Fruit fly (Drosophila melanogaster): ENCODE measurements around the gene CG33340.

Gene CG33340

dm6 chr3R:24376565-24376964 is 13.6 kb downstream of the CG33340 start, which contains the start of gene CG33342:
TSS of gene CG33342 (plus strand) at chr3R:24376865.
- TF ChIP-seq Ets65A (GFP tag) (peak; percentile 10), Sry-β (GFP tag; optimal IDR thresholded peaks at IDR 0.05) (no peak)

- TF ChIP-seq CG11560 (tag; IDR thresholded peaks at IDR 0.05) (no peak), salm (tag; optimal IDR thresholded peaks at IDR 0.05) (no peak), ara (GFP tag; IDR thresholded peaks at IDR 0.05) (no peak), Oli (tag; optimal IDR thresholded peaks at IDR 0.05) (no peak), NC2α (GFP tag; optimal IDR thresholded peaks at IDR 0.05) (no peak), CG7357 (GFP tag; IDR thresholded peaks at IDR 0.05) (no peak)
Measured at dm6 chr3R:24384952-24385351, 22.0 kb downstream of the CG33340 start, which contains the start of gene CG17780. TSS of gene CG17780 (minus strand) at chr3R:24385052.

- TF ChIP-seq wdn (GFP tag; IDR thresholded peaks at IDR 0.05) (no peak), insv (GFP tag; optimal IDR thresholded peaks at IDR 0.05) (no peak), jumu (GFP tag; optimal IDR thresholded peaks at IDR 0.05) (no peak), CG15073 (GFP tag; optimal IDR thresholded peaks at IDR 0.05) (no peak), Opbp (GFP tag; IDR thresholded peaks at IDR 0.05; ENCODE audit: partially characterized antibody) (no peak), Camta (GFP tag; optimal IDR thresholded peaks at IDR 0.05) (no peak), Lpt (GFP tag; optimal IDR thresholded peaks at IDR 0.05) (no peak), MBD-R2 (GFP tag; IDR thresholded peaks at IDR 0.05) (no peak), tgo (GFP tag; IDR thresholded peaks at IDR 0.05) (no peak), YL-1 (GFP tag; optimal IDR thresholded peaks at IDR 0.05) (no peak), kay (GFP tag; optimal IDR thresholded peaks at IDR 0.05) (no peak), peb (GFP tag; IDR thresholded peaks at IDR 0.05) (no peak), D19B (GFP tag; optimal IDR thresholded peaks at IDR 0.05) (no peak), NC2α (GFP tag; optimal IDR thresholded peaks at IDR 0.05) (no peak), nom (GFP tag; optimal IDR thresholded peaks at IDR 0.05) (no peak), CG2889 (GFP tag; IDR thresholded peaks at IDR 0.05) (no peak), crp (GFP tag; optimal IDR thresholded peaks at IDR 0.05) (no peak), CG30403 (GFP tag; optimal IDR thresholded peaks at IDR 0.05) (no peak), CG4282 (GFP tag; optimal IDR thresholded peaks at IDR 0.05) (no peak)
Measured at dm6 chr3R:24386434-24386833, 23.5 kb downstream of the CG33340 start.

- TF ChIP-seq Hr78 (GFP tag; optimal IDR thresholded peaks at IDR 0.05), result no peak
- no peak for TF ChIP-seq chm (GFP tag; IDR thresholded peaks at IDR 0.05)
- no peak for TF ChIP-seq ftz-f1 (GFP tag; optimal IDR thresholded peaks at IDR 0.05)
- TF ChIP-seq dysf (GFP tag; IDR thresholded peaks at IDR 0.05), result no peak
- TF ChIP-seq danr (GFP tag; IDR thresholded peaks at IDR 0.05), result no peak
- no peak for TF ChIP-seq CG8089 (GFP tag; optimal IDR thresholded peaks at IDR 0.05)
- TF ChIP-seq grn (GFP tag; optimal IDR thresholded peaks at IDR 0.05), result no peak
- TF ChIP-seq Doc2 (GFP tag; IDR thresholded peaks at IDR 0.05), result no peak
- no peak for TF ChIP-seq Ada2b (GFP tag; IDR thresholded peaks at IDR 0.05)
- no peak for TF ChIP-seq CG12104 (GFP tag; optimal IDR thresholded peaks at IDR 0.05)
- TF ChIP-seq odd (GFP tag; optimal IDR thresholded peaks at IDR 0.05), result no peak
- no peak for TF ChIP-seq CG43689 (GFP tag; IDR thresholded peaks at IDR 0.05)
- no peak for TF ChIP-seq CG32767 (GFP tag; IDR thresholded peaks at IDR 0.05)
- TF ChIP-seq CG12299 (tag; optimal IDR thresholded peaks at IDR 0.05), result no peak
- TF ChIP-seq Six4 (GFP tag; optimal IDR thresholded peaks at IDR 0.05), result no peak
- TF ChIP-seq Xrp1 (GFP tag; IDR thresholded peaks at IDR 0.05), result no peak
Measured at dm6 chr3R:24390239-24390638, 27.3 kb downstream of the CG33340 start, which contains the start of the genes CG5768 and CG13615. TSS of gene CG5768 (minus strand) at chr3R:24390339. TSS of gene CG13615 (plus strand) at chr3R:24390518.
